Fruit fly (Drosophila melanogaster) S2 (cell line): ENCODE measurements around the gene RpL34b.

Experiments
- CG8478 ChIP-seq: fragments of >200 bp; optimal IDR thresholded peaks from 2 replicates; lab custom pipeline; 2018
- CTCF ChIP-seq, 2 experiments: fragments of >200 bp; optimal IDR thresholded peaks; 2 replicates each; lab custom pipeline; 2018

DNA sequence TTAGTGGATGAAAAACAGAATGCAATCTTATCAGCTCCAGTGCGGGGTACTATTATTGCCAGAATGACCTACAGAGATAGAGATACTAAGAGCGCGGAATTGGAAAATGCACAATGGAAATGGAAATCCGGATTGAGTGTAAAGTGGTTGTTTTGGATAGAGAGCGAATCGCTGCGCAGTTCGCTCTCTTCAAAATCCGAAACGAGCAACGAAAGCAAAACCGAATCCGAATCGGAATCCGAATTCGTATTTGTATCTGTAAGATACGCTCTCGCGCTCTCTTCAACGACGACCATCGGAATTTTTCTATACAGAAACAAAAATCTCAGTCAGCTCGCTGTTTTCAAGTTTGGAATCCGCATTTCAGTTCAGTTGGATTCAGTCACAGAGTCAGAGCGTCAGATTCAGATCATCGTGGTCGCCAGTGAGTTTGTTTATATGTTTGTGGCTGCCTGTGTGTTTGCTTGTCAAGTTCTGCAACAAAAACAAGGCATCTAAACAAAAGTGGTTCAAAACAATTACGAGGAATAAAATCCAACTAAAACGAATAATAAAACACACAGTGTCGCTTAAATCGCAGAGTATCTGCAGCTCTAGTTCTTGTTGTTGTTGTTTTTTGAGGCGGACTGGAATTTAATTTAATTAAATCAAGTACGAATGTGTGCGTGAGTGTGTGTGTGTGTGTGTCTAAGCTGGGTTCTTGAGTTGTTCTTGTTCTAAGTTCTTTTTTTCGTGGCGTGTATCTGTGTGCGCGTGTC is 16.7 kb upstream of the RpL34b start, which contains the start of gene ps:
- TF ChIP-seq CG8478 (lab: Kevin White, UChicago) (no peak), CTCF (optimal IDR thresholded peaks at IDR 0.05; lab: Kevin White, UChicago) (no peak)
